Fruit fly (Drosophila melanogaster) whole organism, embryonic: ENCODE results near the gene CG6959.

Experiments
- ATbp ChIP-seq: fragments of 200-800 bp; sonication (Bioruptor generic); optimal IDR thresholded peaks from 2 replicates; lab custom pipeline; 2017; ENCODE audit warnings: missing biosample characterization, mild to moderate bottlenecking, missing genetic modification characterization, missing genetic modification reagents
- Asciz ChIP-seq: fragments of 200-800 bp; sonication (Bioruptor generic); optimal IDR thresholded peaks from 2 replicates; lab custom pipeline; 2017; ENCODE audit warnings: missing biosample characterization, mild to moderate bottlenecking, missing genetic modification characterization, missing genetic modification reagents
- Awh ChIP-seq: fragments of 200-800 bp; sonication (Bioruptor generic); IDR thresholded peaks from 2 replicates; pipeline ENCODE4, ENCODE4 v1.3.6; 2022; ENCODE audit warnings: missing biosample characterization, missing genetic modification characterization
- Bdp1 ChIP-seq: fragments of 200-800 bp; sonication (Bioruptor generic); optimal IDR thresholded peaks from 3 replicates; lab custom pipeline; 2016; ENCODE audit warnings: missing biosample characterization, missing genetic modification characterization
- CG10565 ChIP-seq: fragments of 200-800 bp; sonication (Bioruptor generic); optimal IDR thresholded peaks from 3 replicates; lab custom pipeline; 2016; ENCODE audit warnings: missing biosample characterization, mild to moderate bottlenecking, missing genetic modification characterization
- CG12104 ChIP-seq: fragments of 200-800 bp; sonication (Bioruptor generic); optimal IDR thresholded peaks from 3 replicates; lab custom pipeline; 2016; ENCODE audit warnings: missing biosample characterization, missing genetic modification characterization
- CG12155 ChIP-seq: fragments of 200-800 bp; sonication (Bioruptor generic); optimal IDR thresholded peaks from 3 replicates; lab custom pipeline; 2016; ENCODE audit warnings: missing biosample characterization, missing genetic modification characterization
- CG12942 ChIP-seq: fragments of 200-800 bp; sonication (Bioruptor generic); optimal IDR thresholded peaks from 3 replicates; lab custom pipeline; 2016; ENCODE audit warnings: missing biosample characterization, missing genetic modification characterization
- CG13775 ChIP-seq: fragments of 200-800 bp; sonication (Bioruptor generic); optimal IDR thresholded peaks from 3 replicates; lab custom pipeline; 2017; ENCODE audit warnings: missing biosample characterization, mild to moderate bottlenecking, missing genetic modification characterization
- CG15073 ChIP-seq: fragments of 200-800 bp; sonication (Bioruptor generic); optimal IDR thresholded peaks from 2 replicates; lab custom pipeline; 2016; ENCODE audit warnings: missing biosample characterization, missing genetic modification characterization
- CG15479 ChIP-seq: fragments of 200-800 bp; sonication (Bioruptor generic); optimal IDR thresholded peaks from 3 replicates; lab custom pipeline; 2019; ENCODE audit warnings: missing biosample characterization, mild to moderate bottlenecking, missing genetic modification characterization, moderate library complexity
- CG18764 ChIP-seq: fragments of 200-800 bp; sonication (Bioruptor generic); optimal IDR thresholded peaks from 3 replicates; lab custom pipeline; 2016; ENCODE audit warnings: missing biosample characterization, missing genetic modification characterization
- CG30020 ChIP-seq: fragments of 200-800 bp; optimal IDR thresholded peaks from 2 replicates; lab custom pipeline; 2019; ENCODE audit warnings: missing biosample characterization, mild to moderate bottlenecking, missing genetic modification characterization, moderate library complexity
- CG31224 ChIP-seq: fragments of 200-800 bp; sonication (Bioruptor generic); IDR thresholded peaks from 2 replicates; pipeline ENCODE4 v1.3.6; 2022; ENCODE audit warnings: missing biosample characterization, missing genetic modification characterization
- CG32532 ChIP-seq: fragments of 200-800 bp; sonication (Bioruptor generic); IDR thresholded peaks from 2 replicates; pipeline ENCODE4 v1.3.6; 2022; ENCODE audit warnings: missing biosample characterization, missing genetic modification characterization
- CG32772 ChIP-seq: fragments of 200-800 bp; sonication (Bioruptor generic); IDR thresholded peaks from 2 replicates; pipeline ENCODE4 v1.3.6; 2022; ENCODE audit warnings: missing biosample characterization, missing genetic modification characterization
- CG3281 ChIP-seq: fragments of 200-800 bp; sonication (Bioruptor generic); optimal IDR thresholded peaks from 3 replicates; lab custom pipeline; 2017; ENCODE audit warnings: missing biosample characterization, mild to moderate bottlenecking, missing genetic modification characterization
- CG4360 ChIP-seq: fragments of 200-800 bp; sonication (Bioruptor generic); IDR thresholded peaks from 2 replicates; pipeline ENCODE4 v1.3.6; 2022; ENCODE audit warnings: missing biosample characterization, missing genetic modification characterization
- CG4820 ChIP-seq: fragments of 200-800 bp; sonication (Bioruptor generic); optimal IDR thresholded peaks from 3 replicates; lab custom pipeline; 2016; ENCODE audit warnings: missing biosample characterization, missing genetic modification characterization
- CG6175 ChIP-seq: fragments of 200-800 bp; sonication (Bioruptor generic); IDR thresholded peaks from 3 replicates; pipeline ENCODE4 v1.3.6; 2022; ENCODE audit warnings: missing biosample characterization, missing genetic modification characterization
- CG6272 ChIP-seq: fragments of 200-800 bp; sonication (Bioruptor generic); IDR thresholded peaks from 2 replicates; pipeline ENCODE4 v1.3.6; 2022; ENCODE audit warnings: missing biosample characterization, missing genetic modification characterization
- CG8359 ChIP-seq: fragments of 200-800 bp; sonication (Bioruptor generic); optimal IDR thresholded peaks from 2 replicates; lab custom pipeline; 2017; ENCODE audit warnings: missing biosample characterization, mild to moderate bottlenecking, missing genetic modification characterization, borderline replicate concordance
- CHES-1-like ChIP-seq: fragments of 200-800 bp; sonication (Bioruptor generic); optimal IDR thresholded peaks from 2 replicates; lab custom pipeline; 2016; ENCODE audit warnings: missing biosample characterization, missing genetic modification characterization
- Dek ChIP-seq: fragments of 200-800 bp; sonication (Bioruptor generic); optimal IDR thresholded peaks from 3 replicates; lab custom pipeline; 2019; ENCODE audit warnings: missing biosample characterization, mild to moderate bottlenecking, missing genetic modification characterization, moderate library complexity
- Doc3 ChIP-seq: fragments of 200-800 bp; sonication (Bioruptor generic); IDR thresholded peaks from 3 replicates; pipeline ENCODE4 v1.3.6; 2022; ENCODE audit warnings: missing biosample characterization, missing genetic modification characterization; ENCODE audit not compliant: partially characterized antibody
- Dp ChIP-seq: fragments of 200-800 bp; sonication (Bioruptor generic); optimal IDR thresholded peaks from 2 replicates; lab custom pipeline; 2018; ENCODE audit warnings: missing biosample characterization, mild to moderate bottlenecking, missing genetic modification characterization, moderate library complexity
- Dref ChIP-seq: fragments of 200-800 bp; sonication (Bioruptor generic); IDR thresholded peaks from 2 replicates; pipeline ENCODE4 v1.3.6; 2022; ENCODE audit warnings: missing biosample characterization, missing genetic modification characterization
- ERR ChIP-seq: fragments of 200-800 bp; sonication (Bioruptor generic); optimal IDR thresholded peaks from 2 replicates; lab custom pipeline; 2016; ENCODE audit warnings: missing biosample characterization, missing genetic modification characterization
- GATAe ChIP-seq: fragments of 200-800 bp; sonication (Bioruptor generic); conservative IDR thresholded peaks from 2 replicates; pipeline ENCODE4 v1.3.6; 2022; ENCODE audit warnings: missing biosample characterization, missing genetic modification characterization
- Gug ChIP-seq: fragments of 200-800 bp; sonication (Bioruptor generic); IDR thresholded peaks from 4 replicates; pipeline ENCODE4 v1.3.6; 2022; ENCODE audit warnings: missing biosample characterization, missing genetic modification characterization
- H2.0 ChIP-seq: fragments of 200-800 bp; sonication (Bioruptor generic); IDR thresholded peaks from 2 replicates; pipeline ENCODE4 v1.3.6; 2022; ENCODE audit warnings: missing biosample characterization, missing genetic modification characterization
- Hr51 ChIP-seq, 2 experiments: fragments of 200-800 bp; sonication (Bioruptor generic); optimal IDR thresholded peaks; 2 replicates in 1 of 2; 3 replicates in 1 of 2; lab custom pipeline; 2016 to 2018; ENCODE audit warnings: missing biosample characterization in 2 of 2, missing genetic modification characterization in 2 of 2, mild to moderate bottlenecking in 1 of 2, moderate library complexity in 1 of 2
- Hsf ChIP-seq: fragments of 200-800 bp; sonication (Bioruptor generic); optimal IDR thresholded peaks from 3 replicates; lab custom pipeline; 2016; ENCODE audit warnings: missing biosample characterization, missing genetic modification characterization
- Ptx1 ChIP-seq: fragments of 200-800 bp; sonication (Bioruptor generic); IDR thresholded peaks from 2 replicates; pipeline ENCODE4 v1.3.6; 2022; ENCODE audit warnings: missing biosample characterization, missing genetic modification characterization
- Side ChIP-seq: fragments of 200-800 bp; sonication (Bioruptor generic); optimal IDR thresholded peaks from 2 replicates; lab custom pipeline; 2016; ENCODE audit warnings: missing biosample characterization, missing genetic modification characterization
- Stat92E ChIP-seq, 3 experiments: fragments of >200 bp in 2 of 3; fragments of 200-800 bp in 1 of 3; sonication (Bioruptor generic) in 1 of 3; optimal IDR thresholded peaks; 2 replicates each; lab custom pipeline; 2017 to 2019; ENCODE audit warnings: missing biosample characterization in 3 of 3, missing genetic modification characterization in 3 of 3, mild to moderate bottlenecking in 1 of 3, moderate library complexity in 1 of 3
- al ChIP-seq: fragments of 200-800 bp; sonication (Bioruptor generic); IDR thresholded peaks from 2 replicates; pipeline ENCODE4 v1.3.6; 2022; ENCODE audit warnings: missing biosample characterization, missing genetic modification characterization
- bowl ChIP-seq: fragments of 200-800 bp; sonication (Bioruptor generic); IDR thresholded peaks from 2 replicates; pipeline ENCODE4 v1.3.6; 2022; ENCODE audit warnings: missing biosample characterization, missing genetic modification characterization
- br ChIP-seq: fragments of >200 bp; optimal IDR thresholded peaks from 2 replicates; lab custom pipeline; 2017
- exex ChIP-seq: fragments of 200-800 bp; sonication (Bioruptor generic); optimal IDR thresholded peaks from 4 replicates; lab custom pipeline; 2018; ENCODE audit warnings: missing biosample characterization, mild to moderate bottlenecking, missing genetic modification characterization, moderate library complexity
- eyg ChIP-seq: fragments of 200-800 bp; sonication (Bioruptor generic); optimal IDR thresholded peaks from 3 replicates; lab custom pipeline; 2016; ENCODE audit warnings: missing biosample characterization, missing genetic modification characterization
- fd64A ChIP-seq: fragments of 200-800 bp; sonication (Bioruptor generic); optimal IDR thresholded peaks from 3 replicates; lab custom pipeline; 2018; ENCODE audit warnings: missing biosample characterization, mild to moderate bottlenecking, missing genetic modification characterization
- gce ChIP-seq: fragments of 200-800 bp; sonication (Bioruptor generic); IDR thresholded peaks from 3 replicates; pipeline ENCODE4 v1.3.6; 2022; ENCODE audit warnings: missing biosample characterization, missing genetic modification characterization
- knrl ChIP-seq: fragments of 200-800 bp; sonication (Bioruptor generic); IDR thresholded peaks from 3 replicates; pipeline ENCODE4 v1.3.6; 2022; ENCODE audit warnings: missing biosample characterization, missing genetic modification characterization; ENCODE audit not compliant: partially characterized antibody
- nmo ChIP-seq: fragments of 200-800 bp; sonication (Bioruptor generic); optimal IDR thresholded peaks from 2 replicates; lab custom pipeline; 2018; ENCODE audit warnings: missing biosample characterization, mild to moderate bottlenecking, missing genetic modification characterization, moderate library complexity
- pho ChIP-seq: fragments of 200-800 bp; sonication (Bioruptor generic); optimal IDR thresholded peaks from 2 replicates; lab custom pipeline; 2016; ENCODE audit warnings: missing biosample characterization, missing genetic modification characterization
- sc ChIP-seq, 3 experiments: fragments of >200 bp in 2 of 3; fragments of 200-800 bp in 1 of 3; sonication (Bioruptor generic) in 1 of 3; optimal IDR thresholded peaks; 2 replicates in 2 of 3; 3 replicates in 1 of 3; lab custom pipeline; 2017; ENCODE audit warnings: mild to moderate bottlenecking in 1 of 3, missing biosample characterization in 1 of 3, missing genetic modification characterization in 1 of 3, missing genetic modification reagents in 1 of 3
- tin ChIP-seq: fragments of 200-800 bp; sonication (Bioruptor generic); optimal IDR thresholded peaks from 3 replicates; lab custom pipeline; 2016; ENCODE audit warnings: missing biosample characterization, missing genetic modification characterization
- trem ChIP-seq: fragments of 200-800 bp; optimal IDR thresholded peaks from 3 replicates; lab custom pipeline; 2019; ENCODE audit warnings: missing biosample characterization, mild to moderate bottlenecking, missing genetic modification characterization, moderate library complexity

CG6959 gene

dm6 chr3R:11818930-11819639 lies 50.2 kb downstream of the CG6959 start, which contains the start of the genes COX5A and glo (continued):
- peak; percentile 72 for TF ChIP-seq Ptx1
- TF ChIP-seq CG8359 (GFP tag; lab: Kevin White, UChicago), result no peak
- no peak for TF ChIP-seq ATbp
- peak; percentile 64; the same call in 1 of the 2 replicates for TF ChIP-seq H2.0 (GFP tag; lab: Robert Waterston, UW)
- TF ChIP-seq Bdp1 (GFP tag; lab: Kevin White, UChicago), result peak; percentile 74
- TF ChIP-seq CG32532 (GFP tag; lab: Robert Waterston, UW), result peak; percentile 88
- peak; percentile 41 for TF ChIP-seq Dp
- TF ChIP-seq tin, result peak; percentile 87
- TF ChIP-seq CG30020 (tag; lab: Kevin White, UChicago), result peak; percentile 82
- peak; percentile 85 for TF ChIP-seq nmo (GFP tag; lab: Kevin White, UChicago)
- TF ChIP-seq Awh, result peak; percentile 70
- peak; percentile 56 for TF ChIP-seq Asciz (GFP tag; lab: Kevin White, UChicago)
- peak; percentile 61 for TF ChIP-seq exex (tag; lab: Kevin White, UChicago)
- no peak for TF ChIP-seq bowl
- TF ChIP-seq CG18764, result peak; percentile 59
- peak in 1 of 3 experiments; percentile 63 for TF ChIP-seq Stat92E (GFP tag; optimal IDR thresholded peaks at IDR 0.05; lab: Kevin White, UChicago)
- TF ChIP-seq CG3281 (GFP tag; lab: Kevin White, UChicago), result peak; percentile 37
- no peak for TF ChIP-seq CG6175 (GFP tag; lab: Robert Waterston, UW)
- peak; percentile 69 for TF ChIP-seq CG12104 (GFP tag; lab: Kevin White, UChicago)
- peak; percentile 71 for TF ChIP-seq CG4820
- peak; percentile 68 for TF ChIP-seq Dek (tag; lab: Kevin White, UChicago)
- no peak for TF ChIP-seq CG15479 (GFP tag; lab: Kevin White, UChicago)
- TF ChIP-seq GATAe, result no peak
- peak; percentile 71 to 81 for TF ChIP-seq Hr51 (GFP tag; optimal IDR thresholded peaks at IDR 0.05; lab: Kevin White, UChicago)
- TF ChIP-seq CG12155 (GFP tag; lab: Kevin White, UChicago), result peak; percentile 76
- no peak for TF ChIP-seq CG4360 (GFP tag; lab: Robert Waterston, UW)
- peak; percentile 84 for TF ChIP-seq CG12942 (GFP tag; lab: Kevin White, UChicago)
- peak; percentile 85 for TF ChIP-seq pho (GFP tag; lab: Kevin White, UChicago)
- peak; percentile 82 for TF ChIP-seq CG13775 (GFP tag; lab: Kevin White, UChicago)
- TF ChIP-seq CG31224 (GFP tag; lab: Robert Waterston, UW), result peak; percentile 62
- no peak for TF ChIP-seq gce
- peak; percentile 91 for TF ChIP-seq CHES-1-like (GFP tag; lab: Kevin White, UChicago)
- peak; percentile 65 for TF ChIP-seq trem (tag; lab: Kevin White, UChicago)
- 0 out of 3 replicates have a peak, but pooled peaks have one; percentile 37 for TF ChIP-seq knrl (GFP tag; lab: Robert Waterston, UW)
- TF ChIP-seq Hsf (GFP tag; lab: Kevin White, UChicago), result peak; percentile 90
- TF ChIP-seq CG15073 (GFP tag; lab: Kevin White, UChicago), result no peak
- TF ChIP-seq ERR, result peak; percentile 61
- TF ChIP-seq CG32772 (GFP tag; lab: Robert Waterston, UW), result peak; percentile 70
- TF ChIP-seq Doc3, result 0 out of 3 replicates have a peak, but pooled peaks have one; percentile 27
- peak; percentile 80 for TF ChIP-seq Side (GFP tag; lab: Kevin White, UChicago)
- TF ChIP-seq Gug (GFP tag; lab: Robert Waterston, UW), result peak; percentile 77
- TF ChIP-seq CG10565 (GFP tag; lab: Kevin White, UChicago), result no peak
- TF ChIP-seq al (GFP tag; lab: Robert Waterston, UW), result peak; percentile 73
- TF ChIP-seq br (lab: Kevin White, UChicago), result no peak
- no peak for TF ChIP-seq sc (optimal IDR thresholded peaks at IDR 0.05; lab: Kevin White, UChicago)
- TF ChIP-seq sc (GFP tag; optimal IDR thresholded peaks at IDR 0.05; lab: Kevin White, UChicago), result no peak
- TF ChIP-seq CG6272 (GFP tag; lab: Robert Waterston, UW), result peak; percentile 62
- TF ChIP-seq Dref (GFP tag; lab: Robert Waterston, UW), result peak; percentile 47
- TF ChIP-seq fd64A (GFP tag; lab: Kevin White, UChicago), result no peak
- TF ChIP-seq eyg (GFP tag; lab: Kevin White, UChicago), result peak; percentile 73
